Worm (Caenorhabditis elegans): ENCODE results near the gene C07A12.18.

C07A12.18 gene

ce11 chrX:4549853-4550596, at the start of gene C07A12.18:
TSS of gene C07A12.18 (minus strand) at chrX:4549903.
- TF ChIP-seq cebp-1 (GFP tag; IDR thresholded peaks at IDR 0.05) (peak; percentile 57; the same call in 1 of the 2 replicates), cebp-1 (tag; optimal IDR thresholded peaks at IDR 0.05) (no peak), attf-3 (GFP tag; conservative IDR thresholded peaks at IDR 0.05) (no peak)

- TF ChIP-seq fkh-3 (tag; optimal IDR thresholded peaks at IDR 0.05) (no peak), zfh-2 (GFP tag; conservative IDR thresholded peaks at IDR 0.05) (peak; percentile 64), egrh-3 (GFP tag; IDR thresholded peaks at IDR 0.05) (peak; percentile 65; the same call in 1 of the 2 replicates)
Measured at ce11 chrX:4597419-4597818, 47.7 kb upstream of the C07A12.18 start.

ce11 chrX:4592250-4592649, 42.5 kb upstream of the C07A12.18 start, which contains the start of gene flp-12:
TSS of gene flp-12 (minus strand) at chrX:4592350.
- TF ChIP-seq attf-5 (GFP tag; optimal IDR thresholded peaks at IDR 0.05) (no peak), zfh-2 (GFP tag; conservative IDR thresholded peaks at IDR 0.05) (0 out of 2 replicates have a peak, but pooled peaks have one; percentile 6)

ce11 chrX:4588462-4588861, 38.8 kb upstream of the C07A12.18 start, which contains the start of gene lnp-1:
TSS of gene lnp-1 (plus strand) at chrX:4588762.
- TF ChIP-seq egl-18 (GFP tag; IDR thresholded peaks at IDR 0.05): no peak
- no peak for TF ChIP-seq die-1 (tag; optimal IDR thresholded peaks at IDR 0.05)
- TF ChIP-seq mxl-1 (tag; optimal IDR thresholded peaks at IDR 0.05): no peak
- TF ChIP-seq B0336.3 (GFP tag; IDR thresholded peaks at IDR 0.05): no peak
- TF ChIP-seq F39B2.1 (GFP tag; IDR thresholded peaks at IDR 0.05): no peak
- no peak for TF ChIP-seq B0261.1 (tag; optimal IDR thresholded peaks at IDR 0.05)
- TF ChIP-seq nhr-90 (tag; optimal IDR thresholded peaks at IDR 0.05): no peak
- no peak for TF ChIP-seq lin-54 (GFP tag; optimal IDR thresholded peaks at IDR 0.05)
- TF ChIP-seq F22D6.2 (tag; optimal IDR thresholded peaks at IDR 0.05): no peak
- no peak for TF ChIP-seq fkh-3 (tag; optimal IDR thresholded peaks at IDR 0.05)
- no peak for TF ChIP-seq somi-1 (GFP tag; optimal IDR thresholded peaks at IDR 0.05)
- no peak for TF ChIP-seq mcd-1 (GFP tag; IDR thresholded peaks at IDR 0.05)

ce11 chrX:4587934-4588333, 38.2 kb upstream of the C07A12.18 start:
- peak; percentile 54 for TF ChIP-seq nhr-80 (tag; optimal IDR thresholded peaks at IDR 0.05)
- TF ChIP-seq attf-5 (GFP tag; optimal IDR thresholded peaks at IDR 0.05): peak; percentile 7
- no peak for TF ChIP-seq madf-10 (tag; optimal IDR thresholded peaks at IDR 0.05)
- TF ChIP-seq K12H6.12 (tag; optimal IDR thresholded peaks at IDR 0.05): no peak
- TF ChIP-seq F33H1.4 (GFP tag; IDR thresholded peaks at IDR 0.05): no peak
- TF ChIP-seq let-607 (tag; optimal IDR thresholded peaks at IDR 0.05): peak; percentile 50 to 63
- TF ChIP-seq snpc-4 (GFP tag; optimal IDR thresholded peaks at IDR 0.05): no peak
- peak in 1 of 4 experiments; percentile 29 for TF ChIP-seq snpc-4 (tag; optimal IDR thresholded peaks at IDR 0.05)
- peak; percentile 90 for TF ChIP-seq ztf-18 (tag; optimal IDR thresholded peaks at IDR 0.05)
- no peak for TF ChIP-seq ceh-40 (GFP tag; IDR thresholded peaks at IDR 0.05)

ce11 chrX:4586617-4587016, 36.9 kb upstream of the C07A12.18 start, which contains the start of gene C05E11.2:
TSS of gene C05E11.2 (plus strand) at chrX:4586917.
- no peak for TF ChIP-seq sdz-38 (tag; optimal IDR thresholded peaks at IDR 0.05)

- TF ChIP-seq snpc-3.4 (tag; optimal IDR thresholded peaks at IDR 0.05) (no peak), mxl-1 (tag; optimal IDR thresholded peaks at IDR 0.05) (no peak), nhr-27 (tag; optimal IDR thresholded peaks at IDR 0.05) (no peak), lag-1 (GFP tag; IDR thresholded peaks at IDR 0.05) (no peak), B0035.1 (tag; optimal IDR thresholded peaks at IDR 0.05) (no peak), tbp1 (GFP tag; optimal IDR thresholded peaks at IDR 0.05) (no peak), ztf-6 (GFP tag; IDR thresholded peaks at IDR 0.05) (no peak)
Measured at ce11 chrX:4585579-4585978, 35.9 kb upstream of the C07A12.18 start, which contains the start of gene C05E11.7. TSS of gene C05E11.7 (minus strand) at chrX:4585679.
